ENCODE assay signal across 6 fruit fly cellular contexts in genomic region chr3R:25482463-25483173, dm6.
A peak's percentile ranks its signal among the peaks of the same experiment; 100 is the strongest.
TF ChIP-seq lines count a peak whose summit lies in the region.

TSS of gene XNP (minus strand) at chr3R:25482834.
TSS of gene CG42488 (plus strand) at chr3R:25483098.
TSS of gene CG5116 (plus strand) at chr3R:25483098.

- TF ChIP-seq CTCF in whole organism, embryonic (GFP tag; optimal IDR thresholded peaks at IDR 0.05; lab: Kevin White, UChicago), result no peak

TF ChIP-seq in Kc167, 6 proteins besides CTCF, POLR2A, EP300 and RAD21:
- no peak for TF ChIP-seq ttk (optimal IDR thresholded peaks at IDR 0.05; lab: Kevin White, UChicago)
- peak; percentile 4 for TF ChIP-seq psq (optimal IDR thresholded peaks at IDR 0.05; lab: Kevin White, UChicago)
- peak; percentile 49 for TF ChIP-seq Sin3A (optimal IDR thresholded peaks at IDR 0.05; lab: Kevin White, UChicago)
- TF ChIP-seq insv (optimal IDR thresholded peaks at IDR 0.05; lab: Kevin White, UChicago), result no peak
- no peak for TF ChIP-seq h (optimal IDR thresholded peaks at IDR 0.05; lab: Kevin White, UChicago)
- no peak for TF ChIP-seq Myc (optimal IDR thresholded peaks at IDR 0.05; lab: Kevin White, UChicago)

TF ChIP-seq in whole organism, adult, 20 proteins besides CTCF, POLR2A, EP300 and RAD21 (continues in another document):
- TF ChIP-seq CG12768 (GFP tag; optimal IDR thresholded peaks at IDR 0.05; lab: Kevin White, UChicago) (peak; percentile 51), cnc (optimal IDR thresholded peaks at IDR 0.05; lab: Kevin White, UChicago) (no peak), CG7101 (tag; optimal IDR thresholded peaks at IDR 0.05; lab: Kevin White, UChicago) (peak; percentile 67), CG11617 (GFP tag; optimal IDR thresholded peaks at IDR 0.05; lab: Kevin White, UChicago) (peak; percentile 82), CG5204 (GFP tag; optimal IDR thresholded peaks at IDR 0.05; lab: Kevin White, UChicago) (no peak), Clk (GFP tag; optimal IDR thresholded peaks at IDR 0.05; lab: Kevin White, UChicago) (peak; percentile 33), tj (GFP tag; optimal IDR thresholded peaks at IDR 0.05; lab: Kevin White, UChicago) (peak; percentile 77), toe (GFP tag; optimal IDR thresholded peaks at IDR 0.05; lab: Kevin White, UChicago) (no peak), kay (GFP tag; lab: Kevin White, UChicago; ENCODE audit: borderline replicate concordance) (no peak), Mnt (GFP tag; optimal IDR thresholded peaks at IDR 0.05; lab: Kevin White, UChicago) (peak; percentile 81), Crg-1 (GFP tag; optimal IDR thresholded peaks at IDR 0.05; lab: Kevin White, UChicago) (peak; percentile 65), cic (GFP tag; optimal IDR thresholded peaks at IDR 0.05; lab: Kevin White, UChicago) (peak; percentile 24), bab1 (GFP tag; optimal IDR thresholded peaks at IDR 0.05; lab: Kevin White, UChicago) (peak; percentile 81), CG14711 (tag; optimal IDR thresholded peaks at IDR 0.05; lab: Kevin White, UChicago) (peak; percentile 99), pad (GFP tag; optimal IDR thresholded peaks at IDR 0.05; lab: Kevin White, UChicago) (peak; percentile 61), CG7045 (GFP tag; optimal IDR thresholded peaks at IDR 0.05; lab: Kevin White, UChicago) (peak; percentile 42), Hr96 (GFP tag; optimal IDR thresholded peaks at IDR 0.05; lab: Kevin White, UChicago) (no peak)

TF ChIP-seq in whole organism, embryonic, 481 proteins besides CTCF, POLR2A, EP300 and RAD21 (continues in another document):
- TF ChIP-seq sc (optimal IDR thresholded peaks at IDR 0.05; lab: Kevin White, UChicago), result no peak
- no peak for TF ChIP-seq sc (GFP tag; optimal IDR thresholded peaks at IDR 0.05; lab: Kevin White, UChicago)
- TF ChIP-seq Sin3A (optimal IDR thresholded peaks at IDR 0.05; lab: Kevin White, UChicago), result peak; percentile 95
- peak; percentile 98 for TF ChIP-seq sqz (GFP tag; optimal IDR thresholded peaks at IDR 0.05; lab: Kevin White, UChicago)
- TF ChIP-seq CG17829 (tag; optimal IDR thresholded peaks at IDR 0.05; lab: Kevin White, UChicago), result peak; percentile 66
- no peak for TF ChIP-seq grn (GFP tag; optimal IDR thresholded peaks at IDR 0.05; lab: Kevin White, UChicago)
- TF ChIP-seq dmrt11E (tag; optimal IDR thresholded peaks at IDR 0.05; lab: Kevin White, UChicago), result peak; percentile 48
- TF ChIP-seq CG10274 (GFP tag; optimal IDR thresholded peaks at IDR 0.05; lab: Kevin White, UChicago), result no peak
- peak; percentile 94 for TF ChIP-seq bbx (GFP tag; IDR thresholded peaks at IDR 0.05; lab: Robert Waterston, UW; ENCODE audit: partially characterized antibody)
- no peak for TF ChIP-seq z (GFP tag; IDR thresholded peaks at IDR 0.05; lab: Robert Waterston, UW)
- TF ChIP-seq CG31365 (tag; optimal IDR thresholded peaks at IDR 0.05; lab: Kevin White, UChicago), result no peak
- TF ChIP-seq odd (GFP tag; optimal IDR thresholded peaks at IDR 0.05; lab: Kevin White, UChicago), result no peak
- TF ChIP-seq chif (GFP tag; optimal IDR thresholded peaks at IDR 0.05; lab: Kevin White, UChicago), result peak in 1 of 2 experiments; percentile 25
- peak; percentile 56 for TF ChIP-seq Hsf (GFP tag; optimal IDR thresholded peaks at IDR 0.05; lab: Kevin White, UChicago)
- TF ChIP-seq tap (tag; optimal IDR thresholded peaks at IDR 0.05; lab: Kevin White, UChicago), result no peak
- TF ChIP-seq repo (GFP tag; optimal IDR thresholded peaks at IDR 0.05; lab: Kevin White, UChicago), result no peak
- TF ChIP-seq CG32767 (GFP tag; IDR thresholded peaks at IDR 0.05; lab: Robert Waterston, UW), result peak; percentile 98
- no peak for TF ChIP-seq CG18011 (GFP tag; optimal IDR thresholded peaks at IDR 0.05; lab: Kevin White, UChicago)

TF ChIP-seq in whole organism, prepupa, 60 proteins besides CTCF, POLR2A, EP300 and RAD21 (continues in another document):
- peak; percentile 84 for TF ChIP-seq CG6808 (GFP tag; optimal IDR thresholded peaks at IDR 0.05; lab: Kevin White, UChicago)
- no peak for TF ChIP-seq vri (GFP tag; optimal IDR thresholded peaks at IDR 0.05; lab: Kevin White, UChicago)
- TF ChIP-seq lz (GFP tag; optimal IDR thresholded peaks at IDR 0.05; lab: Kevin White, UChicago), result peak; percentile 62
- TF ChIP-seq CG8632 (GFP tag; optimal IDR thresholded peaks at IDR 0.05; lab: Kevin White, UChicago), result peak; percentile 17
- no peak for TF ChIP-seq fkh (GFP tag; optimal IDR thresholded peaks at IDR 0.05; lab: Kevin White, UChicago)
- TF ChIP-seq CG3919 (GFP tag; optimal IDR thresholded peaks at IDR 0.05; lab: Kevin White, UChicago), result no peak
- peak; percentile 57 for TF ChIP-seq Sox14 (GFP tag; optimal IDR thresholded peaks at IDR 0.05; lab: Kevin White, UChicago)
- TF ChIP-seq Eip78C (GFP tag; lab: Kevin White, UChicago), result peak; percentile 51
- no peak for TF ChIP-seq Ets21C (GFP tag; optimal IDR thresholded peaks at IDR 0.05; lab: Kevin White, UChicago)
- peak; percentile 56 for TF ChIP-seq CG10669 (GFP tag; optimal IDR thresholded peaks at IDR 0.05; lab: Kevin White, UChicago)
- no peak for TF ChIP-seq Sox102F (GFP tag; optimal IDR thresholded peaks at IDR 0.05; lab: Kevin White, UChicago)
- no peak for TF ChIP-seq fd85E (GFP tag; optimal IDR thresholded peaks at IDR 0.05; lab: Kevin White, UChicago)
- no peak for TF ChIP-seq CG7368 (GFP tag; optimal IDR thresholded peaks at IDR 0.05; lab: Kevin White, UChicago)
- TF ChIP-seq Eip93F (GFP tag; optimal IDR thresholded peaks at IDR 0.05; lab: Kevin White, UChicago), result no peak
- TF ChIP-seq CG6792 (GFP tag; optimal IDR thresholded peaks at IDR 0.05; lab: Kevin White, UChicago), result no peak
- no peak for TF ChIP-seq Gug (GFP tag; IDR thresholded peaks at IDR 0.05; lab: Robert Waterston, UW)
- TF ChIP-seq OdsH (GFP tag; optimal IDR thresholded peaks at IDR 0.05; lab: Kevin White, UChicago), result no peak
- no peak for TF ChIP-seq Smox (GFP tag; optimal IDR thresholded peaks at IDR 0.05; lab: Kevin White, UChicago)
- no peak for TF ChIP-seq Sox15 (GFP tag; optimal IDR thresholded peaks at IDR 0.05; lab: Kevin White, UChicago)

TF ChIP-seq in whole organism, pupa, 21 proteins besides CTCF, POLR2A, EP300 and RAD21 (continues in another document):
- TF ChIP-seq rn (GFP tag; IDR thresholded peaks at IDR 0.05; lab: Robert Waterston, UW) (peak; percentile 36; the same call in 1 of the 2 replicates), CG10348 (GFP tag; IDR thresholded peaks at IDR 0.05; lab: Robert Waterston, UW) (no peak), CG34367 (tag; optimal IDR thresholded peaks at IDR 0.05; lab: Kevin White, UChicago) (peak; percentile 78), CG14655 (GFP tag; optimal IDR thresholded peaks at IDR 0.05; lab: Kevin White, UChicago) (no peak), CG17806 (tag; optimal IDR thresholded peaks at IDR 0.05; lab: Kevin White, UChicago) (peak; percentile 58), D1 (tag; optimal IDR thresholded peaks at IDR 0.05; lab: Kevin White, UChicago) (no peak), CG9948 (tag; optimal IDR thresholded peaks at IDR 0.05; lab: Kevin White, UChicago) (peak; percentile 51), fd96Ca (GFP tag; IDR thresholded peaks at IDR 0.05; lab: Robert Waterston, UW) (0 out of 3 replicates have a peak, but pooled peaks have one; percentile 58), Snoo (tag; optimal IDR thresholded peaks at IDR 0.05; lab: Kevin White, UChicago) (peak; percentile 37), CG8301 (tag; optimal IDR thresholded peaks at IDR 0.05; lab: Kevin White, UChicago) (peak; percentile 76), CG13204 (GFP tag; optimal IDR thresholded peaks at IDR 0.05; lab: Kevin White, UChicago) (peak; percentile 90), gl (tag; optimal IDR thresholded peaks at IDR 0.05; lab: Kevin White, UChicago) (peak; percentile 92), CG32121 (GFP tag; IDR thresholded peaks at IDR 0.05; lab: Robert Waterston, UW) (peak; percentile 44), Pif1A (GFP tag; optimal IDR thresholded peaks at IDR 0.05; lab: Kevin White, UChicago) (no peak), CG4496 (GFP tag; IDR thresholded peaks at IDR 0.05; lab: Robert Waterston, UW) (peak; percentile 77), Ets98B (GFP tag; IDR thresholded peaks at IDR 0.05; lab: Robert Waterston, UW) (peak; percentile 70), CG12605 (GFP tag; IDR thresholded peaks at IDR 0.05; lab: Robert Waterston, UW) (peak; percentile 92), CG15710 (tag; optimal IDR thresholded peaks at IDR 0.05; lab: Kevin White, UChicago) (peak; percentile 71), CG8159 (tag; optimal IDR thresholded peaks at IDR 0.05; lab: Kevin White, UChicago) (peak; percentile 63), Pif1B (GFP tag; optimal IDR thresholded peaks at IDR 0.05; lab: Kevin White, UChicago) (peak; percentile 78)

TF ChIP-seq in whole organism, wandering third instar larva, 38 proteins besides CTCF, POLR2A, EP300 and RAD21 (continues in another document):
- TF ChIP-seq Jra (GFP tag; optimal IDR thresholded peaks at IDR 0.05; lab: Kevin White, UChicago) (no peak), Hr83 (GFP tag; optimal IDR thresholded peaks at IDR 0.05; lab: Kevin White, UChicago; ENCODE audit: poor library complexity, severe bottlenecking) (peak; percentile 45), OdsH (GFP tag; optimal IDR thresholded peaks at IDR 0.05; lab: Kevin White, UChicago) (peak; percentile 30), Rel (GFP tag; optimal IDR thresholded peaks at IDR 0.05; lab: Kevin White, UChicago) (no peak), Rel (tag; optimal IDR thresholded peaks at IDR 0.05; lab: Kevin White, UChicago) (peak; percentile 34), fru (GFP tag; optimal IDR thresholded peaks at IDR 0.05; lab: Kevin White, UChicago) (no peak), dmrt93B (GFP tag; optimal IDR thresholded peaks at IDR 0.05; lab: Kevin White, UChicago) (no peak), Hnf4 (GFP tag; optimal IDR thresholded peaks at IDR 0.05; lab: Kevin White, UChicago) (no peak), dsf (GFP tag; optimal IDR thresholded peaks at IDR 0.05; lab: Kevin White, UChicago; ENCODE audit: borderline replicate concordance) (no peak), Mio (GFP tag; optimal IDR thresholded peaks at IDR 0.05; lab: Kevin White, UChicago) (no peak), foxo (GFP tag; optimal IDR thresholded peaks at IDR 0.05; lab: Kevin White, UChicago) (no peak), CG32264 (GFP tag; optimal IDR thresholded peaks at IDR 0.05; lab: Kevin White, UChicago) (no peak), Vsx2 (GFP tag; optimal IDR thresholded peaks at IDR 0.05; lab: Kevin White, UChicago; ENCODE audit: partially characterized antibody) (peak; percentile 58), sage (GFP tag; optimal IDR thresholded peaks at IDR 0.05; lab: Kevin White, UChicago) (no peak), woc (GFP tag; optimal IDR thresholded peaks at IDR 0.05; lab: Kevin White, UChicago) (no peak), pan (optimal IDR thresholded peaks at IDR 0.05; lab: Kevin White, UChicago) (no peak), Abd-B (GFP tag; optimal IDR thresholded peaks at IDR 0.05; lab: Kevin White, UChicago) (no peak), rgr (GFP tag; optimal IDR thresholded peaks at IDR 0.05; lab: Kevin White, UChicago) (no peak), CG9705 (GFP tag; optimal IDR thresholded peaks at IDR 0.05; lab: Kevin White, UChicago) (peak; percentile 61), HLH106 (tag; optimal IDR thresholded peaks at IDR 0.05; lab: Kevin White, UChicago) (peak; percentile 69), CrebA (GFP tag; optimal IDR thresholded peaks at IDR 0.05; lab: Kevin White, UChicago; ENCODE audit: borderline replicate concordance) (no peak), h (GFP tag; optimal IDR thresholded peaks at IDR 0.05; lab: Kevin White, UChicago) (no peak)
